Fruit fly (Drosophila melanogaster) whole organism, embryonic: Measurements from ENCODE around the gene scpr-C.

Experiments
- CG10431 ChIP-seq: fragments of 200-800 bp; sonication (Bioruptor generic); optimal IDR thresholded peaks from 3 replicates; lab custom pipeline; 2018; ENCODE audit warnings: missing biosample characterization, mild to moderate bottlenecking, missing genetic modification characterization
- CG11085 ChIP-seq: fragments of 200-800 bp; sonication (Bioruptor generic); IDR thresholded peaks from 2 replicates; pipeline ENCODE4 v1.3.6; 2022; ENCODE audit warnings: missing biosample characterization, missing genetic modification characterization
- CG12155 ChIP-seq: fragments of 200-800 bp; sonication (Bioruptor generic); optimal IDR thresholded peaks from 3 replicates; lab custom pipeline; 2016; ENCODE audit warnings: missing biosample characterization, missing genetic modification characterization
- CG12219 ChIP-seq: fragments of 200-800 bp; sonication (Bioruptor generic); optimal IDR thresholded peaks from 3 replicates; lab custom pipeline; 2018; ENCODE audit warnings: missing biosample characterization, mild to moderate bottlenecking, missing genetic modification characterization
- CG12942 ChIP-seq: fragments of 200-800 bp; sonication (Bioruptor generic); optimal IDR thresholded peaks from 3 replicates; lab custom pipeline; 2016; ENCODE audit warnings: missing biosample characterization, missing genetic modification characterization
- CG13894 ChIP-seq: fragments of 200-800 bp; sonication (Bioruptor generic); optimal IDR thresholded peaks from 3 replicates; lab custom pipeline; 2018; ENCODE audit warnings: missing biosample characterization, mild to moderate bottlenecking, missing genetic modification characterization, moderate library complexity
- CG1602 ChIP-seq: fragments of 200-800 bp; sonication (Bioruptor generic); optimal IDR thresholded peaks from 3 replicates; lab custom pipeline; 2016; ENCODE audit warnings: missing biosample characterization, missing genetic modification characterization
- CG1647 ChIP-seq: fragments of 200-800 bp; sonication (Bioruptor generic); optimal IDR thresholded peaks from 3 replicates; lab custom pipeline; 2016; ENCODE audit warnings: missing biosample characterization, missing genetic modification characterization
- CG18011 ChIP-seq: fragments of 200-800 bp; sonication (Bioruptor generic); optimal IDR thresholded peaks from 2 replicates; lab custom pipeline; 2017; ENCODE audit warnings: missing biosample characterization, missing genetic modification characterization, mild to moderate bottlenecking, moderate library complexity, missing genotype
- CG18619 ChIP-seq: fragments of 200-800 bp; sonication (Bioruptor generic); optimal IDR thresholded peaks from 3 replicates; lab custom pipeline; 2017; ENCODE audit warnings: missing biosample characterization, mild to moderate bottlenecking, missing genetic modification characterization
- CG18764 ChIP-seq: fragments of 200-800 bp; sonication (Bioruptor generic); optimal IDR thresholded peaks from 3 replicates; lab custom pipeline; 2016; ENCODE audit warnings: missing biosample characterization, missing genetic modification characterization
- CG2199 ChIP-seq: fragments of 200-800 bp; sonication (Bioruptor generic); IDR thresholded peaks from 3 replicates; pipeline ENCODE4 v1.3.6; 2022; ENCODE audit warnings: missing biosample characterization, missing genetic modification characterization
- CG31365 ChIP-seq: fragments of 200-800 bp; sonication (Bioruptor generic); optimal IDR thresholded peaks from 2 replicates; lab custom pipeline; 2018; ENCODE audit warnings: missing biosample characterization, mild to moderate bottlenecking, missing genetic modification characterization
- CG33557 ChIP-seq: fragments of 200-800 bp; sonication (Bioruptor generic); optimal IDR thresholded peaks from 2 replicates; lab custom pipeline; 2019; ENCODE audit warnings: missing biosample characterization, mild to moderate bottlenecking, missing genetic modification characterization, moderate library complexity
- CG3838 ChIP-seq: fragments of 200-800 bp; sonication (Bioruptor generic); optimal IDR thresholded peaks from 3 replicates; lab custom pipeline; 2016; ENCODE audit warnings: missing biosample characterization, missing genetic modification characterization
- CG4707 ChIP-seq: fragments of 200-800 bp; sonication (Bioruptor generic); optimal IDR thresholded peaks from 2 replicates; lab custom pipeline; 2018; ENCODE audit warnings: missing biosample characterization, mild to moderate bottlenecking, missing genetic modification characterization, moderate library complexity
- CG7372 ChIP-seq: fragments of 200-800 bp; sonication (Bioruptor generic); IDR thresholded peaks from 2 replicates; pipeline ENCODE4 v1.3.6; 2022; ENCODE audit warnings: missing biosample characterization, missing genetic modification characterization
- CG7839 ChIP-seq: fragments of 200-800 bp; sonication (Bioruptor generic); optimal IDR thresholded peaks from 3 replicates; lab custom pipeline; 2018; ENCODE audit warnings: missing biosample characterization, mild to moderate bottlenecking, missing genetic modification characterization, moderate library complexity
- CG8290 ChIP-seq, 3 experiments: fragments of 200-800 bp; sonication (Bioruptor generic); optimal IDR thresholded peaks; 2 replicates each; lab custom pipeline; 2016 to 2019; ENCODE audit warnings: missing biosample characterization in 3 of 3, missing genetic modification characterization in 3 of 3, mild to moderate bottlenecking in 2 of 3, moderate library complexity in 1 of 3
- CG8924 ChIP-seq: fragments of 200-800 bp; optimal IDR thresholded peaks from 3 replicates; lab custom pipeline; 2019; ENCODE audit warnings: missing biosample characterization, mild to moderate bottlenecking, missing genetic modification characterization, moderate library complexity
- CG9932 ChIP-seq: fragments of 200-800 bp; sonication (Bioruptor generic); IDR thresholded peaks from 2 replicates; pipeline ENCODE4 v1.3.6; 2022; ENCODE audit warnings: missing biosample characterization, missing genetic modification characterization
- Dbx ChIP-seq: fragments of 200-800 bp; sonication (Bioruptor generic); IDR thresholded peaks from 3 replicates; pipeline ENCODE4 v1.3.6; 2022; ENCODE audit warnings: missing biosample characterization, missing genetic modification characterization
- Dip2 ChIP-seq: fragments of 200-800 bp; sonication (Bioruptor generic); IDR thresholded peaks from 2 replicates; pipeline ENCODE4 v1.3.6; 2022; ENCODE audit warnings: missing biosample characterization, missing genetic modification characterization
- Ets97D ChIP-seq: fragments of 200-800 bp; sonication (Bioruptor generic); optimal IDR thresholded peaks from 3 replicates; lab custom pipeline; 2016; ENCODE audit warnings: missing biosample characterization, missing genetic modification characterization
- HHEX ChIP-seq: fragments of 200-800 bp; sonication (Bioruptor generic); optimal IDR thresholded peaks from 3 replicates; lab custom pipeline; 2017; ENCODE audit warnings: missing biosample characterization, mild to moderate bottlenecking, missing genetic modification characterization, missing genetic modification reagents
- Hr39 ChIP-seq: fragments of >200 bp; optimal IDR thresholded peaks from 2 replicates; lab custom pipeline; 2017
- Lpt ChIP-seq: fragments of >200 bp; optimal IDR thresholded peaks from 2 replicates; lab custom pipeline; 2018; ENCODE audit warnings: missing biosample characterization, missing genetic modification characterization
- Med ChIP-seq: fragments of 200-800 bp; sonication (Bioruptor generic); peaks from one replicate; lab custom pipeline; 2016; ENCODE audit warnings: missing biosample characterization, missing genetic modification characterization, mild to moderate bottlenecking, inconsistent platforms, moderate library complexity
- Ptx1 ChIP-seq: fragments of 200-800 bp; sonication (Bioruptor generic); IDR thresholded peaks from 2 replicates; pipeline ENCODE4 v1.3.6; 2022; ENCODE audit warnings: missing biosample characterization, missing genetic modification characterization
- Spps ChIP-seq: fragments of 200-800 bp; sonication (Bioruptor generic); optimal IDR thresholded peaks from 2 replicates; lab custom pipeline; 2018; ENCODE audit warnings: missing biosample characterization, mild to moderate bottlenecking, missing genetic modification characterization
- Stat92E ChIP-seq, 3 experiments: fragments of >200 bp in 2 of 3; fragments of 200-800 bp in 1 of 3; sonication (Bioruptor generic) in 1 of 3; optimal IDR thresholded peaks; 2 replicates each; lab custom pipeline; 2017 to 2019; ENCODE audit warnings: missing biosample characterization in 3 of 3, missing genetic modification characterization in 3 of 3, mild to moderate bottlenecking in 1 of 3, moderate library complexity in 1 of 3
- al ChIP-seq: fragments of 200-800 bp; sonication (Bioruptor generic); IDR thresholded peaks from 2 replicates; pipeline ENCODE4 v1.3.6; 2022; ENCODE audit warnings: missing biosample characterization, missing genetic modification characterization
- bsh ChIP-seq, 2 experiments: fragments of 200-800 bp; sonication (Bioruptor generic); optimal IDR thresholded peaks; 2 replicates each; lab custom pipeline; 2017 to 2018; ENCODE audit warnings: mild to moderate bottlenecking in 2 of 2, missing biosample characterization in 2 of 2, missing genetic modification characterization in 2 of 2, moderate library complexity in 1 of 2
- dan ChIP-seq: fragments of 200-800 bp; sonication (Bioruptor generic); IDR thresholded peaks from 2 replicates; pipeline ENCODE4 v1.3.6; 2022; ENCODE audit warnings: missing biosample characterization, missing genetic modification characterization
- disco-r ChIP-seq: fragments of 200-800 bp; sonication (Bioruptor generic); optimal IDR thresholded peaks from 2 replicates; lab custom pipeline; 2016; ENCODE audit warnings: missing biosample characterization, missing genetic modification characterization
- fd102C ChIP-seq: fragments of 200-800 bp; sonication (Bioruptor generic); optimal IDR thresholded peaks from 2 replicates; lab custom pipeline; 2018; ENCODE audit warnings: missing biosample characterization, mild to moderate bottlenecking, missing genetic modification characterization, moderate library complexity
- fd96Cb ChIP-seq: fragments of 200-800 bp; sonication (Bioruptor generic); optimal IDR thresholded peaks from 2 replicates; lab custom pipeline; 2018; ENCODE audit warnings: missing biosample characterization, mild to moderate bottlenecking, missing genetic modification characterization, moderate library complexity
- fru ChIP-seq: fragments of >200 bp; optimal IDR thresholded peaks from 2 replicates; lab custom pipeline; 2017
- hkb ChIP-seq, 2 experiments: fragments of 200-800 bp in 1 of 2; fragments of >200 bp in 1 of 2; sonication (Bioruptor generic) in 1 of 2; IDR thresholded peaks in 1 of 2; optimal IDR thresholded peaks in 1 of 2; 2 replicates each; pipeline versions ENCODE4 v1.3.6 to Lab custom; 2017 to 2022; ENCODE audit warnings: missing biosample characterization in 1 of 2, missing genetic modification characterization in 1 of 2
- hth ChIP-seq: fragments of >200 bp; optimal IDR thresholded peaks from 2 replicates; lab custom pipeline; 2017; ENCODE audit warnings: inconsistent platforms
- oc ChIP-seq: fragments of 200-800 bp; sonication (Bioruptor generic); optimal IDR thresholded peaks from 2 replicates; lab custom pipeline; 2018; ENCODE audit warnings: missing biosample characterization, mild to moderate bottlenecking, missing genetic modification characterization, moderate library complexity
- org-1 ChIP-seq: fragments of 200-800 bp; sonication (Bioruptor generic); optimal IDR thresholded peaks from 2 replicates; lab custom pipeline; 2017; ENCODE audit warnings: missing biosample characterization, missing genetic modification characterization
- pho ChIP-seq: fragments of 200-800 bp; sonication (Bioruptor generic); optimal IDR thresholded peaks from 2 replicates; lab custom pipeline; 2016; ENCODE audit warnings: missing biosample characterization, missing genetic modification characterization
- pnt ChIP-seq: fragments of 200-800 bp; sonication (Bioruptor generic); optimal IDR thresholded peaks from 3 replicates; lab custom pipeline; 2016; ENCODE audit warnings: missing biosample characterization, missing genetic modification characterization
- sd ChIP-seq: fragments of 200-800 bp; sonication (Bioruptor generic); optimal IDR thresholded peaks from 3 replicates; lab custom pipeline; 2018; ENCODE audit warnings: missing biosample characterization, mild to moderate bottlenecking, missing genetic modification characterization, moderate library complexity
- seq ChIP-seq: fragments of 200-800 bp; sonication (Bioruptor generic); IDR thresholded peaks from 2 replicates; pipeline ENCODE4 v1.3.6; 2022; ENCODE audit warnings: missing biosample characterization, missing genetic modification characterization
- sim ChIP-seq: fragments of 200-800 bp; sonication (Bioruptor generic); IDR thresholded peaks from 2 replicates; pipeline ENCODE4 v1.3.6; 2022; ENCODE audit warnings: missing biosample characterization, missing genetic modification characterization
- zf30C ChIP-seq: fragments of 200-800 bp; sonication (Bioruptor generic); optimal IDR thresholded peaks from 3 replicates; lab custom pipeline; 2018; ENCODE audit warnings: missing biosample characterization, mild to moderate bottlenecking, missing genetic modification characterization
- zfh2 ChIP-seq: fragments of 200-800 bp; sonication (Bioruptor generic); optimal IDR thresholded peaks from 2 replicates; lab custom pipeline; 2016; ENCODE audit warnings: missing biosample characterization, missing genetic modification characterization

Gene scpr-C

dm6 chr3R:11214449-11214950 lies 10.8 kb upstream of the scpr-C start, which contains the start of gene ZnT86D (continued):
- TF ChIP-seq pnt: peak; percentile 22
- TF ChIP-seq Ets97D (GFP tag; lab: Kevin White, UChicago): peak; percentile 57
- TF ChIP-seq CG31365 (tag; lab: Kevin White, UChicago): no peak
- no peak for TF ChIP-seq CG12942
- peak; percentile 24 for TF ChIP-seq CG8290 (GFP tag; optimal IDR thresholded peaks at IDR 0.05; lab: Kevin White, UChicago)
- peak in 1 of 2 experiments; percentile 69 for TF ChIP-seq CG8290 (tag; optimal IDR thresholded peaks at IDR 0.05; lab: Kevin White, UChicago)
- no peak for TF ChIP-seq disco-r (GFP tag; lab: Kevin White, UChicago)

- TF ChIP-seq CG1602 (GFP tag; lab: Kevin White, UChicago) (peak; percentile 61), fd102C (GFP tag; lab: Kevin White, UChicago) (peak; percentile 87), CG4707 (peak; percentile 89), CG18764 (GFP tag; lab: Kevin White, UChicago) (peak; percentile 90), bsh (GFP tag; optimal IDR thresholded peaks at IDR 0.05; lab: Kevin White, UChicago) (peak; percentile 36 to 81), CG18011 (GFP tag; lab: Kevin White, UChicago) (peak; percentile 84), Hr39 (lab: Kevin White, UChicago) (no peak), fd96Cb (tag; lab: Kevin White, UChicago) (peak; percentile 73), CG12219 (GFP tag; lab: Kevin White, UChicago) (peak; percentile 90), CG2199 (GFP tag; lab: Robert Waterston, UW) (0 out of 3 replicates have a peak, but pooled peaks have one; percentile 10), CG8924 (peak; percentile 87), CG13894 (tag; lab: Kevin White, UChicago) (peak; percentile 83), Stat92E (GFP tag; optimal IDR thresholded peaks at IDR 0.05; lab: Kevin White, UChicago) (peak in 1 of 3 experiments; percentile 66), org-1 (GFP tag; lab: Kevin White, UChicago) (peak; percentile 93), CG10431 (peak; percentile 87), CG3838 (peak; percentile 75), fru (lab: Kevin White, UChicago) (no peak), dan (no peak), Dip2 (GFP tag; lab: Robert Waterston, UW) (no peak), HHEX (GFP tag; lab: Kevin White, UChicago) (peak; percentile 95), Lpt (GFP tag; lab: Kevin White, UChicago) (no peak), hth (lab: Kevin White, UChicago) (no peak), CG1647 (GFP tag; lab: Kevin White, UChicago) (peak; percentile 82), pho (GFP tag; lab: Kevin White, UChicago) (peak; percentile 94), sim (GFP tag; lab: Robert Waterston, UW) (peak; percentile 71), CG9932 (GFP tag; lab: Robert Waterston, UW) (peak; percentile 74), sd (peak; percentile 57), CG33557 (GFP tag; lab: Kevin White, UChicago) (peak; percentile 92), seq (GFP tag; lab: Robert Waterston, UW) (peak; percentile 77; the same call in 1 of the 2 replicates), CG18619 (peak; percentile 95), oc (tag; lab: Kevin White, UChicago) (peak; percentile 63), CG7372 (GFP tag; lab: Robert Waterston, UW) (peak; percentile 82), CG7839 (tag; lab: Kevin White, UChicago) (peak; percentile 86), al (GFP tag; lab: Robert Waterston, UW) (peak; percentile 72), Dbx (peak; percentile 92), CG11085 (GFP tag; lab: Robert Waterston, UW) (peak; percentile 82), zfh2 (GFP tag; lab: Kevin White, UChicago) (peak; percentile 70), Ptx1 (GFP tag; lab: Robert Waterston, UW) (peak; percentile 79), Med (GFP tag; lab: Kevin White, UChicago) (peak; percentile 99), zf30C (GFP tag; lab: Kevin White, UChicago) (peak; percentile 61), CG12155 (GFP tag; lab: Kevin White, UChicago) (peak; percentile 68), Spps (tag; lab: Kevin White, UChicago) (peak; percentile 78), hkb (optimal IDR thresholded peaks at IDR 0.05; lab: Kevin White, UChicago) (peak; percentile 92), hkb (GFP tag; IDR thresholded peaks at IDR 0.05; lab: Robert Waterston, UW) (peak; percentile 90)
Measured at dm6 chr3R:11216156-11216630, 9.1 kb upstream of the scpr-C start, which contains the start of the genes RpS25 and CG4820. Gene RpS25, minus strand, starts transcription at chr3R:11216287. Gene CG4820, plus strand, starts transcription at chr3R:11216535.
